Comparison of ENCODE assay signal across 4 fruit fly cellular contexts in the genomic region with DNA sequence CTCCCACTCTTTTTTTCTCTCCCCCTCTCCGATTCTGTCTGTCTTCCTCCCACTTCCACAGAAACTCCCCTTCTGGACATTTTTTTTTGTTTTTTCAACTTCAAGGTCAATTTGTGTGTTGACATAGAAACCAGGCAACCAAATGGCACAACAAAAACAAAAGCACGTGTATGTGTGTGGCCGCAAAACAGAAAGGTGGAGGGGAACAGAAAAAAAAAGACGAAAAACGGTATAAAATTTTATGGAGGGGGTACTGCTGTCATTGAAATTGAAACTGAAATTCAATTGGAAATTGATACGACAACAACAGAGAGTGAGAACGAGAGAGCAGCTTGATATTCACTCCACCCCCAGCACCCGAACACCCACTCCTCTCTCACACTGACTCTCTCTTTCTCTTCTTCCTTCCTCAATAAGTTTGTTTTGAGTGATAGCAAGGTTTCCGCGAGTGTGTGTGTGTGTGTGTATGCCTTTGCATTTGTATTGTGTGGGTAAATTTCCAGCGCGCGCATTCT.
TF ChIP-seq lines count a peak whose summit lies in the region.

No protein-coding gene starts in this region.

- no peak for TF ChIP-seq CTCF in whole organism, embryonic (GFP tag; optimal IDR thresholded peaks at IDR 0.05; lab: Kevin White, UChicago)

TF ChIP-seq in whole organism, adult, 20 proteins besides CTCF, POLR2A, EP300 and RAD21:
- TF ChIP-seq CG5204 (GFP tag; optimal IDR thresholded peaks at IDR 0.05; lab: Kevin White, UChicago) (no peak), toe (GFP tag; optimal IDR thresholded peaks at IDR 0.05; lab: Kevin White, UChicago) (no peak), cnc (optimal IDR thresholded peaks at IDR 0.05; lab: Kevin White, UChicago) (no peak), CG1620 (GFP tag; optimal IDR thresholded peaks at IDR 0.05; lab: Kevin White, UChicago) (no peak), Mnt (GFP tag; optimal IDR thresholded peaks at IDR 0.05; lab: Kevin White, UChicago) (no peak), Clk (GFP tag; optimal IDR thresholded peaks at IDR 0.05; lab: Kevin White, UChicago) (no peak), CG14711 (tag; optimal IDR thresholded peaks at IDR 0.05; lab: Kevin White, UChicago) (no peak), Crg-1 (GFP tag; optimal IDR thresholded peaks at IDR 0.05; lab: Kevin White, UChicago) (no peak), CG7045 (GFP tag; optimal IDR thresholded peaks at IDR 0.05; lab: Kevin White, UChicago) (no peak), tj (GFP tag; optimal IDR thresholded peaks at IDR 0.05; lab: Kevin White, UChicago) (no peak), ovo (GFP tag; optimal IDR thresholded peaks at IDR 0.05; lab: Kevin White, UChicago) (peak; percentile 73), CG11617 (GFP tag; optimal IDR thresholded peaks at IDR 0.05; lab: Kevin White, UChicago) (no peak), cic (GFP tag; optimal IDR thresholded peaks at IDR 0.05; lab: Kevin White, UChicago) (peak; percentile 12), bab1 (GFP tag; optimal IDR thresholded peaks at IDR 0.05; lab: Kevin White, UChicago) (no peak), CG7101 (tag; optimal IDR thresholded peaks at IDR 0.05; lab: Kevin White, UChicago) (no peak), Hr96 (GFP tag; optimal IDR thresholded peaks at IDR 0.05; lab: Kevin White, UChicago) (no peak), kay (GFP tag; lab: Kevin White, UChicago; ENCODE audit: borderline replicate concordance) (no peak), pad (GFP tag; optimal IDR thresholded peaks at IDR 0.05; lab: Kevin White, UChicago) (peak; percentile 98), CG33017 (tag; optimal IDR thresholded peaks at IDR 0.05; lab: Kevin White, UChicago) (no peak), CG12768 (GFP tag; optimal IDR thresholded peaks at IDR 0.05; lab: Kevin White, UChicago) (no peak)

TF ChIP-seq in whole organism, embryonic, 481 proteins besides CTCF, POLR2A, EP300 and RAD21 (continues in another document):
- TF ChIP-seq CG10366 (GFP tag; IDR thresholded peaks at IDR 0.05; lab: Robert Waterston, UW) = no peak
- TF ChIP-seq HLH4C (GFP tag; IDR thresholded peaks at IDR 0.05; lab: Robert Waterston, UW; ENCODE audit: partially characterized antibody) = 0 out of 3 replicates have a peak, but pooled peaks have one; percentile 7
- TF ChIP-seq dati (GFP tag; IDR thresholded peaks at IDR 0.05; lab: Robert Waterston, UW) = no peak
- TF ChIP-seq br (optimal IDR thresholded peaks at IDR 0.05; lab: Kevin White, UChicago) = no peak
- TF ChIP-seq CG10431 (GFP tag; optimal IDR thresholded peaks at IDR 0.05; lab: Kevin White, UChicago) = no peak
- TF ChIP-seq CG34376 (GFP tag; optimal IDR thresholded peaks at IDR 0.05; lab: Kevin White, UChicago) = peak; percentile 49
- TF ChIP-seq ash1 (GFP tag; optimal IDR thresholded peaks at IDR 0.05; lab: Kevin White, UChicago) = no peak
- no peak for TF ChIP-seq BEAF-32 (GFP tag; optimal IDR thresholded peaks at IDR 0.05; lab: Kevin White, UChicago)
- no peak for TF ChIP-seq D19B (GFP tag; optimal IDR thresholded peaks at IDR 0.05; lab: Kevin White, UChicago)
- no peak for TF ChIP-seq CG1647 (GFP tag; optimal IDR thresholded peaks at IDR 0.05; lab: Kevin White, UChicago)
- TF ChIP-seq gcm2 (GFP tag; optimal IDR thresholded peaks at IDR 0.05; lab: Kevin White, UChicago) = no peak
- TF ChIP-seq NFAT (GFP tag; IDR thresholded peaks at IDR 0.05; lab: Robert Waterston, UW) = 0 out of 2 replicates have a peak, but pooled peaks have one; percentile 26
- peak; percentile 76 to 86 for TF ChIP-seq Trl (optimal IDR thresholded peaks at IDR 0.05; lab: Kevin White, UChicago)
- TF ChIP-seq Trl (GFP tag; optimal IDR thresholded peaks at IDR 0.05; lab: Kevin White, UChicago) = no peak
- TF ChIP-seq Oaz (GFP tag; IDR thresholded peaks at IDR 0.05; lab: Robert Waterston, UW) = no peak
- TF ChIP-seq CG10274 (GFP tag; optimal IDR thresholded peaks at IDR 0.05; lab: Kevin White, UChicago) = no peak
- no peak for TF ChIP-seq CG16863 (GFP tag; optimal IDR thresholded peaks at IDR 0.05; lab: Kevin White, UChicago)
- TF ChIP-seq Lim3 (GFP tag; IDR thresholded peaks at IDR 0.05; lab: Robert Waterston, UW) = no peak
- TF ChIP-seq ewg (GFP tag; optimal IDR thresholded peaks at IDR 0.05; lab: Kevin White, UChicago) = peak; percentile 60
- no peak for TF ChIP-seq btn (GFP tag; optimal IDR thresholded peaks at IDR 0.05; lab: Kevin White, UChicago)
- no peak for TF ChIP-seq CG6791 (GFP tag; IDR thresholded peaks at IDR 0.05; lab: Robert Waterston, UW; ENCODE audit: partially characterized antibody)
- no peak for TF ChIP-seq Camta (GFP tag; optimal IDR thresholded peaks at IDR 0.05; lab: Kevin White, UChicago)
- TF ChIP-seq salm (tag; optimal IDR thresholded peaks at IDR 0.05; lab: Kevin White, UChicago) = no peak

TF ChIP-seq in whole organism, prepupa, 60 proteins besides CTCF, POLR2A, EP300 and RAD21:
- TF ChIP-seq CG6163 (GFP tag; IDR thresholded peaks at IDR 0.05; lab: Robert Waterston, UW) = peak; percentile 33; the same call in 1 of the 3 replicates
- TF ChIP-seq fkh (GFP tag; optimal IDR thresholded peaks at IDR 0.05; lab: Kevin White, UChicago) = peak; percentile 58
- peak; percentile 22 for TF ChIP-seq vri (GFP tag; optimal IDR thresholded peaks at IDR 0.05; lab: Kevin White, UChicago)
- TF ChIP-seq eg (GFP tag; IDR thresholded peaks at IDR 0.05; lab: Robert Waterston, UW) = no peak
- no peak for TF ChIP-seq Sox15 (GFP tag; optimal IDR thresholded peaks at IDR 0.05; lab: Kevin White, UChicago)
- 0 out of 2 replicates have a peak, but pooled peaks have one; percentile 11 for TF ChIP-seq CG15336 (GFP tag; IDR thresholded peaks at IDR 0.05; lab: Robert Waterston, UW)
- no peak for TF ChIP-seq dsx (GFP tag; optimal IDR thresholded peaks at IDR 0.05; lab: Kevin White, UChicago; ENCODE audit: poor library complexity, severe bottlenecking)
- TF ChIP-seq ss (GFP tag; optimal IDR thresholded peaks at IDR 0.05; lab: Kevin White, UChicago) = no peak
- no peak for TF ChIP-seq Hr38 (GFP tag; optimal IDR thresholded peaks at IDR 0.05; lab: Kevin White, UChicago)
- TF ChIP-seq svp (GFP tag; lab: Kevin White, UChicago) = peak; percentile 62
- TF ChIP-seq Ets96B (tag; optimal IDR thresholded peaks at IDR 0.05; lab: Kevin White, UChicago) = no peak
- no peak for TF ChIP-seq CG34406 (GFP tag; optimal IDR thresholded peaks at IDR 0.05; lab: Kevin White, UChicago)
- peak; percentile 13 for TF ChIP-seq CG6854 (GFP tag; optimal IDR thresholded peaks at IDR 0.05; lab: Kevin White, UChicago)
- TF ChIP-seq Eip93F (GFP tag; optimal IDR thresholded peaks at IDR 0.05; lab: Kevin White, UChicago) = no peak
- TF ChIP-seq CG9139 (GFP tag; optimal IDR thresholded peaks at IDR 0.05; lab: Kevin White, UChicago) = no peak
- no peak for TF ChIP-seq CG6276 (GFP tag; optimal IDR thresholded peaks at IDR 0.05; lab: Kevin White, UChicago)
- TF ChIP-seq pdm3 (GFP tag; optimal IDR thresholded peaks at IDR 0.05; lab: Kevin White, UChicago) = no peak
- TF ChIP-seq CG3919 (GFP tag; optimal IDR thresholded peaks at IDR 0.05; lab: Kevin White, UChicago) = no peak
TF ChIP-seq in whole organism, prepupa: peak in this region for 6.

TF ChIP-seq in whole organism, wandering third instar larva, 38 proteins besides CTCF, POLR2A, EP300 and RAD21:
- peak; percentile 81 to 83 for TF ChIP-seq dl (GFP tag; optimal IDR thresholded peaks at IDR 0.05; lab: Kevin White, UChicago; ENCODE audit: insufficient read depth in 1 of 2, partially characterized antibody in 2 of 2)
- no peak for TF ChIP-seq Rel (GFP tag; optimal IDR thresholded peaks at IDR 0.05; lab: Kevin White, UChicago)
- TF ChIP-seq Rel (tag; optimal IDR thresholded peaks at IDR 0.05; lab: Kevin White, UChicago) = peak; percentile 31
- no peak for TF ChIP-seq Sp1 (GFP tag; optimal IDR thresholded peaks at IDR 0.05; lab: Kevin White, UChicago)
- peak; percentile 69 for TF ChIP-seq jim (GFP tag; optimal IDR thresholded peaks at IDR 0.05; lab: Kevin White, UChicago)
- TF ChIP-seq h (GFP tag; optimal IDR thresholded peaks at IDR 0.05; lab: Kevin White, UChicago) = peak; percentile 16
- TF ChIP-seq psq (GFP tag; optimal IDR thresholded peaks at IDR 0.05; lab: Kevin White, UChicago) = peak; percentile 47
- peak; percentile 8 for TF ChIP-seq Hr83 (GFP tag; optimal IDR thresholded peaks at IDR 0.05; lab: Kevin White, UChicago; ENCODE audit: poor library complexity, severe bottlenecking)
- no peak for TF ChIP-seq dsf (GFP tag; optimal IDR thresholded peaks at IDR 0.05; lab: Kevin White, UChicago; ENCODE audit: borderline replicate concordance)
- TF ChIP-seq Dif (GFP tag; optimal IDR thresholded peaks at IDR 0.05; lab: Kevin White, UChicago; ENCODE audit: partially characterized antibody) = peak; percentile 86
